Worm (Caenorhabditis elegans): ENCODE measurements around the gene ZC250.2.

ZC250.2 gene

ce11 chrV:5776941-5777340 lies 15.2 kb upstream of the ZC250.2 start, which contains the start of gene F44E7.4:
TSS of gene F44E7.4 (minus strand) at chrV:5776953.
- TF ChIP-seq snpc-4 (tag; optimal IDR thresholded peaks at IDR 0.05) (peak; percentile 20), nhr-25 (tag; optimal IDR thresholded peaks at IDR 0.05) (peak; percentile 16), lin-15B (tag; optimal IDR thresholded peaks at IDR 0.05) (peak; percentile 76), elt-2 (tag; optimal IDR thresholded peaks at IDR 0.05) (peak; percentile 21), nfya-1 (tag; optimal IDR thresholded peaks at IDR 0.05; ENCODE audit: insufficient read depth) (peak; percentile 58), lin-39 (tag; optimal IDR thresholded peaks at IDR 0.05) (peak; percentile 47), nhr-23 (tag; optimal IDR thresholded peaks at IDR 0.05) (peak; percentile 41), pha-4 (tag; optimal IDR thresholded peaks at IDR 0.05) (peak; percentile 58), ceh-28 (tag; optimal IDR thresholded peaks at IDR 0.05) (peak; percentile 26)

ce11 chrV:5779984-5780383 lies 12.1 kb upstream of the ZC250.2 start:
- no peak for TF ChIP-seq nhr-12 (tag; optimal IDR thresholded peaks at IDR 0.05)
- no peak for TF ChIP-seq elt-3 (tag; optimal IDR thresholded peaks at IDR 0.05)
- no peak for TF ChIP-seq nhr-77 (tag; optimal IDR thresholded peaks at IDR 0.05)
- TF ChIP-seq egl-5 (tag; optimal IDR thresholded peaks at IDR 0.05), result no peak
- no peak for TF ChIP-seq snpc-4 (tag; optimal IDR thresholded peaks at IDR 0.05)
- TF ChIP-seq nfya-1 (tag; optimal IDR thresholded peaks at IDR 0.05; ENCODE audit: insufficient read depth), result no peak
- TF ChIP-seq mml-1 (tag; optimal IDR thresholded peaks at IDR 0.05), result no peak

ce11 chrV:5780713-5781360 lies 11.3 kb upstream of the ZC250.2 start, which contains the start of gene F44E7.5:
TSS of gene F44E7.5 (minus strand) at chrV:5780922.
- TF ChIP-seq nhr-25 (tag; optimal IDR thresholded peaks at IDR 0.05) (peak; percentile 71), nfya-1 (tag; optimal IDR thresholded peaks at IDR 0.05; ENCODE audit: insufficient read depth) (peak; percentile 60), elt-2 (tag; optimal IDR thresholded peaks at IDR 0.05) (peak; percentile 86), mdl-1 (tag; optimal IDR thresholded peaks at IDR 0.05) (no peak), hmg-11 (tag; optimal IDR thresholded peaks at IDR 0.05) (peak; percentile 7), mml-1 (tag; optimal IDR thresholded peaks at IDR 0.05) (no peak), pqm-1 (tag; optimal IDR thresholded peaks at IDR 0.05) (peak; percentile 74), daf-12 (tag; optimal IDR thresholded peaks at IDR 0.05) (no peak), fkh-10 (GFP tag; optimal IDR thresholded peaks at IDR 0.05) (no peak), skn-1 (tag; optimal IDR thresholded peaks at IDR 0.05) (peak; percentile 32), snpc-4 (tag; optimal IDR thresholded peaks at IDR 0.05) (peak; percentile 34), nhr-43 (tag; optimal IDR thresholded peaks at IDR 0.05; ENCODE audit: poor library complexity, severe bottlenecking) (peak; percentile 5), lin-15B (tag; optimal IDR thresholded peaks at IDR 0.05) (peak; percentile 47), lsy-12 (tag; optimal IDR thresholded peaks at IDR 0.05) (no peak), R02D3.7 (tag; optimal IDR thresholded peaks at IDR 0.05) (peak; percentile 15), nhr-77 (tag; optimal IDR thresholded peaks at IDR 0.05) (no peak), nhr-237 (tag; optimal IDR thresholded peaks at IDR 0.05) (no peak), nhr-23 (tag; optimal IDR thresholded peaks at IDR 0.05) (peak; percentile 76), ama-1 (optimal IDR thresholded peaks at IDR 0.05) (peak; percentile 12), pha-4 (tag; optimal IDR thresholded peaks at IDR 0.05) (peak; percentile 71), eor-1 (tag; optimal IDR thresholded peaks at IDR 0.05) (no peak), zag-1 (tag; optimal IDR thresholded peaks at IDR 0.05) (no peak)

ce11 chrV:5782687-5783086 lies 9.4 kb upstream of the ZC250.2 start, which contains the start of gene fbxa-183:
TSS of gene fbxa-183 (minus strand) at chrV:5782787.
- TF ChIP-seq tbx-2 (tag; optimal IDR thresholded peaks at IDR 0.05), result no peak
- TF ChIP-seq pqm-1 (tag; optimal IDR thresholded peaks at IDR 0.05), result no peak
- TF ChIP-seq sea-2 (GFP tag; optimal IDR thresholded peaks at IDR 0.05), result no peak
- TF ChIP-seq nhr-25 (tag; optimal IDR thresholded peaks at IDR 0.05), result no peak
- TF ChIP-seq nhr-67 (tag; optimal IDR thresholded peaks at IDR 0.05), result no peak
- TF ChIP-seq egl-27 (tag; optimal IDR thresholded peaks at IDR 0.05), result no peak
- TF ChIP-seq ceh-82 (tag; optimal IDR thresholded peaks at IDR 0.05), result no peak
- TF ChIP-seq fkh-2 (tag; optimal IDR thresholded peaks at IDR 0.05), result no peak
- TF ChIP-seq lsy-12 (tag; optimal IDR thresholded peaks at IDR 0.05), result no peak

ce11 chrV:5785372-5785771 lies 6.8 kb upstream of the ZC250.2 start, which contains the start of gene F44E7.7:
TSS of gene F44E7.7 (minus strand) at chrV:5785472.
- no peak for TF ChIP-seq ceh-28 (tag; optimal IDR thresholded peaks at IDR 0.05)
- no peak for TF ChIP-seq ama-1 (optimal IDR thresholded peaks at IDR 0.05)
